Fruit fly (Drosophila melanogaster) whole organism, wandering third instar larva: ENCODE results near the gene Osi12.

Source experiments
- Abd-B ChIP-seq: fragments of >200 bp; optimal IDR thresholded peaks from 2 replicates; lab custom pipeline; 2017; ENCODE audit warnings: missing biosample characterization, missing genetic modification characterization
- CG32264 ChIP-seq: fragments of 200-800 bp; sonication (Bioruptor generic); optimal IDR thresholded peaks from 2 replicates; lab custom pipeline; 2016; ENCODE audit warnings: missing biosample characterization, missing genetic modification characterization
- CG9705 ChIP-seq: fragments of 200-800 bp; sonication (Bioruptor generic); optimal IDR thresholded peaks from 2 replicates; lab custom pipeline; 2018; ENCODE audit warnings: missing biosample characterization, mild to moderate bottlenecking, missing genetic modification characterization
- Hnf4 ChIP-seq: fragments of 200-800 bp; sonication (Bioruptor generic); optimal IDR thresholded peaks from 2 replicates; lab custom pipeline; 2016; ENCODE audit warnings: missing biosample characterization, mild to moderate bottlenecking, missing genetic modification characterization
- Hr78 ChIP-seq: fragments of >200 bp; optimal IDR thresholded peaks from 2 replicates; lab custom pipeline; 2017; ENCODE audit warnings: missing biosample characterization, missing genetic modification characterization
- Jra ChIP-seq: sonication (Bioruptor generic); optimal IDR thresholded peaks from 2 replicates; lab custom pipeline; 2016; ENCODE audit warnings: missing biosample characterization, missing genetic modification characterization
- Mio ChIP-seq: sonication (Bioruptor generic); optimal IDR thresholded peaks from 2 replicates; lab custom pipeline; 2016; ENCODE audit warnings: missing biosample characterization, missing genetic modification characterization
- OdsH ChIP-seq: fragments of 200-800 bp; sonication (Bioruptor generic); optimal IDR thresholded peaks from 2 replicates; lab custom pipeline; 2016; ENCODE audit warnings: missing biosample characterization, mild to moderate bottlenecking, missing genetic modification characterization
- brk ChIP-seq: fragments of 200-800 bp; sonication (Bioruptor generic); optimal IDR thresholded peaks from 2 replicates; lab custom pipeline; 2016; ENCODE audit warnings: missing biosample characterization, mild to moderate bottlenecking, missing genetic modification characterization
- lola ChIP-seq: fragments of >200 bp; optimal IDR thresholded peaks from 2 replicates; lab custom pipeline; 2017; ENCODE audit warnings: missing biosample characterization, missing genetic modification characterization
- psq ChIP-seq: fragments of 200-800 bp; sonication (Bioruptor generic); optimal IDR thresholded peaks from 3 replicates; lab custom pipeline; 2017; ENCODE audit warnings: missing biosample characterization, mild to moderate bottlenecking, missing genetic modification characterization, moderate library complexity
- usp ChIP-seq: fragments of >200 bp; optimal IDR thresholded peaks from 2 replicates; lab custom pipeline; 2017; ENCODE audit warnings: missing biosample characterization, missing genetic modification characterization

DNA sequence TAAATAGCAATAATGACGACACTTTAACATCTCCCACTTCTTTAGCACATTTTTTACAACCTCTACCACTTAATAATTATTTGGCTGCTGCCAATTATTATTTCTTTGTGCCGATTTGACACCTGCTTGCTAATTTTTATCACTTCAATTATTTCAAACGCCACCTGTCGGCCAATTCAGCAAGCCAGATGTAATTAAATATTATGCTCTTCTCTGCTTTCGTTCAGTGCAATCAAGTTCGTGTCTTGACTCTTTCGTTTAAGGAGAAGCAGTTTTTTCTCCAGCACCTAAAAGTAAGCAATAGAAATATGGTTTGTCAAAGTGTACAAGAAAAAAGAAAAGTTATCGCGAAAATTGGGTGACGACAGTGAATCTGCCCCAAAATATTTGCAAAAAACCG, 23.9 kb upstream of the Osi12 start:
- no peak for TF ChIP-seq Jra (GFP tag; lab: Kevin White, UChicago)
- no peak for TF ChIP-seq CG32264 (GFP tag; lab: Kevin White, UChicago)
- no peak for TF ChIP-seq Hr78
- TF ChIP-seq usp (GFP tag; lab: Kevin White, UChicago) = no peak
- TF ChIP-seq lola = no peak
- TF ChIP-seq OdsH (GFP tag; lab: Kevin White, UChicago) = no peak
- TF ChIP-seq CG9705 (GFP tag; lab: Kevin White, UChicago) = no peak
- no peak for TF ChIP-seq psq (GFP tag; lab: Kevin White, UChicago)
- no peak for TF ChIP-seq Mio
- TF ChIP-seq brk = no peak
- no peak for TF ChIP-seq Abd-B (GFP tag; lab: Kevin White, UChicago)
- no peak for TF ChIP-seq Hnf4 (GFP tag; lab: Kevin White, UChicago)
